Worm (Caenorhabditis elegans) whole organism, L1 larva: ENCODE results near the gene T04B8.5.
"Not testable (repeated sequence)": the region's sequence is repeated elsewhere in the genome, so short reads cannot be mapped to it uniquely, and the experiment has no call there.

Experiments
- C16A3.4 ChIP-seq: fragments of 150-350 bp; optimal IDR thresholded peaks from 2 replicates; lab custom pipeline; 2014; ENCODE audit warnings: missing biosample characterization, missing genetic modification characterization
- C34B4.2 ChIP-seq: sonication (generic microtip); optimal IDR thresholded peaks from 2 replicates; lab custom pipeline; 2017; ENCODE audit warnings: mild to moderate bottlenecking, missing genetic modification characterization, missing compliant biosample characterization
- alr-1 ChIP-seq: fragments of 200-800 bp; sonication (Bioruptor generic); optimal IDR thresholded peaks from 2 replicates; lab custom pipeline; 2018; ENCODE audit warnings: borderline replicate concordance, mild to moderate bottlenecking, missing genetic modification characterization, missing compliant biosample characterization
- ama-1 ChIP-seq: fragments of 150-350 bp; optimal IDR thresholded peaks from 2 replicates; lab custom pipeline; 2014
- ceh-88 ChIP-seq: fragments of 200-800 bp; sonication (Bioruptor generic); IDR thresholded peaks from 2 replicates; pipeline ENCODE4 v1.3.6; 2022; ENCODE audit warnings: missing genetic modification characterization, missing compliant biosample characterization
- ceh-90 ChIP-seq: sonication (generic microtip); optimal IDR thresholded peaks from 2 replicates; lab custom pipeline; 2016; ENCODE audit warnings: missing genetic modification characterization, missing compliant biosample characterization
- efl-1 ChIP-seq, 4 experiments: fragments of 150-350 bp; optimal IDR thresholded peaks in 3 of 4; peaks in 1 of 4; 1 replicate in 1 of 4; 2 replicates in 3 of 4; lab custom pipeline; 2014; ENCODE audit warnings: missing biosample characterization in 2 of 4, missing genetic modification characterization in 2 of 4, missing genetic modification reagents in 2 of 4
- egl-27 ChIP-seq, 2 experiments: fragments of 150-350 bp in 1 of 2; sonication (generic microtip); optimal IDR thresholded peaks; 3 replicates each; lab custom pipeline; 2017 to 2018; ENCODE audit warnings: missing biosample characterization in 2 of 2, missing genetic modification characterization in 2 of 2, missing genetic modification reagents in 2 of 2
- ets-5 ChIP-seq: fragments of 200-800 bp; sonication (Bioruptor generic); IDR thresholded peaks from 2 replicates; pipeline ENCODE4 v1.3.6; 2022; ENCODE audit warnings: missing genetic modification characterization, missing compliant biosample characterization
- fkh-4 ChIP-seq: sonication (generic microtip); optimal IDR thresholded peaks from 2 replicates; lab custom pipeline; 2016; ENCODE audit warnings: missing compliant biosample characterization, missing genetic modification characterization, borderline replicate concordance
- hpl-2 ChIP-seq: fragments of 150-350 bp; optimal IDR thresholded peaks from 2 replicates; lab custom pipeline; 2014; ENCODE audit warnings: missing biosample characterization, missing genetic modification reagents, missing genetic modification characterization
- lin-14 ChIP-seq: fragments of 200-800 bp; sonication (Bioruptor generic); optimal IDR thresholded peaks from 2 replicates; lab custom pipeline; 2018; ENCODE audit warnings: mild to moderate bottlenecking, missing genetic modification characterization, moderate library complexity, missing compliant biosample characterization
- lir-3 ChIP-seq: sonication (generic microtip); optimal IDR thresholded peaks from 2 replicates; lab custom pipeline; 2016; ENCODE audit warnings: mild to moderate bottlenecking, missing genetic modification characterization, moderate library complexity, missing compliant biosample characterization; ENCODE audit not compliant: poor library complexity
- mab-9 ChIP-seq: fragments of 200-800 bp; sonication (Bioruptor generic); IDR thresholded peaks from 2 replicates; pipeline ENCODE4 v1.3.6; 2022; ENCODE audit warnings: missing genetic modification reagents, missing genetic modification characterization, missing compliant biosample characterization
- mdl-1 ChIP-seq, 2 experiments: fragments of 150-350 bp; optimal IDR thresholded peaks; 2 replicates each; lab custom pipeline; 2014 to 2017; ENCODE audit warnings: missing biosample characterization in 2 of 2, missing genetic modification characterization in 2 of 2, inconsistent platforms in 1 of 2
- mef-2 ChIP-seq: fragments of 150-350 bp; optimal IDR thresholded peaks from 2 replicates; lab custom pipeline; 2014; ENCODE audit warnings: missing biosample characterization, missing genetic modification characterization
- nhr-28 ChIP-seq: fragments of 150-350 bp; optimal IDR thresholded peaks from 2 replicates; lab custom pipeline; 2014; ENCODE audit warnings: missing biosample characterization, missing genetic modification characterization
- nhr-71 ChIP-seq: sonication (generic microtip); optimal IDR thresholded peaks from 2 replicates; lab custom pipeline; 2016; ENCODE audit warnings: mild to moderate bottlenecking, missing genetic modification characterization, moderate library complexity, missing compliant biosample characterization
- nhr-76 ChIP-seq: sonication (generic microtip); optimal IDR thresholded peaks from 2 replicates; lab custom pipeline; 2017; ENCODE audit warnings: missing biosample characterization, missing genetic modification characterization
- nhr-84 ChIP-seq: sonication (generic microtip); optimal IDR thresholded peaks from 2 replicates; lab custom pipeline; 2017; ENCODE audit warnings: missing biosample characterization, missing genetic modification characterization
- nhr-90 ChIP-seq: sonication (generic microtip); optimal IDR thresholded peaks from 2 replicates; lab custom pipeline; 2016; ENCODE audit warnings: mild to moderate bottlenecking, missing genetic modification characterization, missing compliant biosample characterization; ENCODE audit not compliant: poor library complexity
- pax-3 ChIP-seq: fragments of 200-800 bp; sonication (Bioruptor generic); optimal IDR thresholded peaks from 2 replicates; lab custom pipeline; 2018; ENCODE audit warnings: mild to moderate bottlenecking, missing genetic modification characterization, moderate library complexity, missing compliant biosample characterization
- snu-23 ChIP-seq: sonication (generic microtip); optimal IDR thresholded peaks from 2 replicates; lab custom pipeline; 2016; ENCODE audit warnings: missing genetic modification characterization, missing compliant biosample characterization
- sox-4 ChIP-seq: sonication (generic microtip); optimal IDR thresholded peaks from 2 replicates; lab custom pipeline; 2016; ENCODE audit warnings: missing genetic modification characterization, missing compliant biosample characterization
- swsn-7 ChIP-seq: sonication (generic microtip); optimal IDR thresholded peaks from 2 replicates; lab custom pipeline; 2016; ENCODE audit warnings: missing genetic modification characterization, missing compliant biosample characterization
- unc-30 ChIP-seq: sonication (generic microtip); optimal IDR thresholded peaks from 2 replicates; lab custom pipeline; 2017; ENCODE audit warnings: missing biosample characterization, missing genetic modification characterization
- xbp-1 ChIP-seq: sonication (generic microtip); optimal IDR thresholded peaks from 2 replicates; lab custom pipeline; 2016; ENCODE audit warnings: missing genetic modification characterization, missing compliant biosample characterization
- zip-4 ChIP-seq: fragments of 200-800 bp; sonication (Bioruptor generic); optimal IDR thresholded peaks from 2 replicates; lab custom pipeline; 2018; ENCODE audit warnings: mild to moderate bottlenecking, missing genetic modification characterization, moderate library complexity, missing compliant biosample characterization
- ztf-11 ChIP-seq, 2 experiments: sonication (generic microtip); optimal IDR thresholded peaks; 2 replicates each; lab custom pipeline; 2016 to 2017; ENCODE audit warnings: missing genetic modification characterization in 2 of 2, missing biosample characterization in 1 of 2, missing compliant biosample characterization in 1 of 2
- ztf-4 ChIP-seq: fragments of 150-350 bp; optimal IDR thresholded peaks from 2 replicates; lab custom pipeline; 2014; ENCODE audit warnings: missing biosample characterization, missing genetic modification characterization

T04B8.5 gene

DNA sequence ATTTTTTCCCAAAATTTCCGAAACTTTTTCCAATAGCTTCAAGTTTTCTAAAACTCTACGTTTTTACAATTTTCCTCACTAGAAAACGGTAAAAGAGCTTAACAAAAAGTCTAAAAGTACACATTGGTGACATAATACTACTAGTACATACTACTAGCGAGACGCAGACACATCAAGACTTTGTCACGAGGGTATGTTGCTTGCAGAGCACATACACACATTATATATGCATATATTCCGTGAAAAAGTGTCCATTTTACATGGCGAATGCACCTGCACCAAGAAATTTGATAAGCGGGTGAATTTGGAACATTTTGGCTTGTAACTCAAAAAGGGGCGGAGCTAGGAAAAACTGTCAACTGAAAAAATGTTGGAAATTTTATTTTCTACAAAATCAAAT is 23.0 kb downstream of the T04B8.5 start (continued):
- TF ChIP-seq alr-1 (tag; lab: Kevin White, UChicago) (no peak), nhr-90 (tag; lab: Kevin White, UChicago) (peak; percentile 10)

- no peak for TF ChIP-seq efl-1 (optimal IDR thresholded peaks at IDR 0.05; lab: Kevin White, UChicago)
- peak in 1 of 2 experiments; percentile 49 for TF ChIP-seq efl-1 (GFP tag; optimal IDR thresholded peaks at IDR 0.05 in 1 of 2; lab: Kevin White, UChicago)
- TF ChIP-seq ztf-11 (tag; optimal IDR thresholded peaks at IDR 0.05; lab: Kevin White, UChicago) = no peak
Measured at ce11 chrII:596702-597101, 27.6 kb downstream of the T04B8.5 start.

DNA sequence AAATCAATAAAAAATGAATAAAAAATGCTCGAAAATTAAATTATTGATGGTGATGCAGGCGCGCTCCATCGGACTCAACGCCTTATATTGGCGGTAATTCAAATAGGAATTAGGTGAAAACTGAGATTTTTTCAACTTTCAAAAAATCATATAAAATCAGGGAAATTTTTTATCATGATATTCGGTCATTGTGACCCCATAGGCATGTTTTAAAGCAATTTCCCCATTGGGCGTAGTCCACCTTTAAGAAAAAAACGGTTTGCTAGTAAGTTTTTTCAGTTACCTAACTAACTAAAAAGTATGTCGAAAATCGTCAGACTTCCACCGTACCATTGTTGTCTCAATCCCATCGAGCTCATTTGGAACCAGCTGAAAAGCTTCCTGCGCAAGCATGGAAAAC is 31.1 kb downstream of the T04B8.5 start, which contains the start of gene W08F4.1:
TSS of gene W08F4.1 (plus strand) at position 301 of the 400 bp plus-strand sequence.
- TF ChIP-seq ceh-90, C16A3.4, nhr-84 (tag; lab: Kevin White, UChicago): not testable (repeated sequence)
- TF ChIP-seq, all 84 proteins: peak for 0; not testable (repeated sequence) for 84

- TF ChIP-seq xbp-1 (tag; lab: Kevin White, UChicago) (no peak), unc-30 (tag; lab: Kevin White, UChicago) (no peak), ets-5 (GFP tag; lab: Robert Waterston, UW) (no peak), mdl-1 (tag; optimal IDR thresholded peaks at IDR 0.05; lab: Kevin White, UChicago) (no peak), ama-1 (lab: Kevin White, UChicago) (no peak), mab-9 (no peak), efl-1 (optimal IDR thresholded peaks at IDR 0.05; lab: Kevin White, UChicago) (no peak), efl-1 (GFP tag; optimal IDR thresholded peaks at IDR 0.05 in 1 of 2; lab: Kevin White, UChicago) (peak in 1 of 2 experiments; percentile 13)
Measured at ce11 chrII:591110-591509, 33.2 kb downstream of the T04B8.5 start, which contains the start of gene W08F4.10. Gene W08F4.10 (minus strand): TSS chrII:591210.

DNA sequence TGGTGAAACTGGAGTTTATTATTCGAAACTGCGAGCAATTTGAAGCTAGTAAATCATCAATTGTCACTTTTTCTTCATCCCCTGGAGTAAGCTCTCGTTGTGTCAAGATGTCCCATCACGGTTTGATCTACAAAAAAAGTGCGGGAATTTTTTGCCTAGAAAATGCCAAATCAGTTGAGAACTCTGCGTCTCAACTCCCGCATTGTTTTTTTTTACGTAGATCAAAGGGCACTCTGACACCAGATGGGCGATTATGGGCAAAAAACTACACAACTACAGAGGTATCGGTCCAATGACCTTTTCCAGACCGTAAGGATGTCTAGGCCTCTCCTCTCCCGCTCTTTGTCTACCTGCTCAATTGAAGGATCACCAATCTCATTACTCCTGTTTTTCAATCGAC is 36.8 kb downstream of the T04B8.5 start, which contains the start of gene fbxb-34:
TSS of gene fbxb-34 (plus strand) at position 301 of the 400 bp plus-strand sequence.
- no peak for TF ChIP-seq sox-4
- no peak for TF ChIP-seq ceh-88
- TF ChIP-seq ceh-90 (tag; lab: Kevin White, UChicago) = no peak
- TF ChIP-seq pax-3 (tag; lab: Kevin White, UChicago) = no peak
- no peak for TF ChIP-seq alr-1 (tag; lab: Kevin White, UChicago)
- no peak for TF ChIP-seq xbp-1 (tag; lab: Kevin White, UChicago)
- no peak for TF ChIP-seq lir-3 (tag; lab: Kevin White, UChicago)
- TF ChIP-seq efl-1 (optimal IDR thresholded peaks at IDR 0.05; lab: Kevin White, UChicago) = no peak
- no peak for TF ChIP-seq efl-1 (GFP tag; optimal IDR thresholded peaks at IDR 0.05 in 1 of 2; lab: Kevin White, UChicago)
- no peak for TF ChIP-seq C34B4.2 (tag; lab: Kevin White, UChicago)
- no peak for TF ChIP-seq egl-27 (tag; optimal IDR thresholded peaks at IDR 0.05; lab: Kevin White, UChicago)
- TF ChIP-seq lin-14 (GFP tag; lab: Kevin White, UChicago) = no peak
- TF ChIP-seq hpl-2 (GFP tag; lab: Kevin White, UChicago) = no peak
- no peak for TF ChIP-seq swsn-7 (tag; lab: Kevin White, UChicago)

ce11 chrII:584321-584848 is 40.0 kb downstream of the T04B8.5 start, which contains the start of the genes W08F4.12 and W08F4.13:
Gene W08F4.12 (minus strand): TSS chrII:584421.
Gene W08F4.13 (plus strand): TSS chrII:584798.
- TF ChIP-seq ztf-4 (tag; lab: Kevin White, UChicago) (no peak), xbp-1 (tag; lab: Kevin White, UChicago) (no peak), nhr-28 (no peak), mdl-1 (tag; optimal IDR thresholded peaks at IDR 0.05; lab: Kevin White, UChicago) (no peak), mef-2 (no peak), nhr-71 (tag; lab: Kevin White, UChicago) (no peak), zip-4 (no peak), nhr-76 (tag; lab: Kevin White, UChicago) (no peak), fkh-4 (no peak), snu-23 (no peak)
